Fruit fly (Drosophila melanogaster): ENCODE results near the gene Efr.

DNA sequence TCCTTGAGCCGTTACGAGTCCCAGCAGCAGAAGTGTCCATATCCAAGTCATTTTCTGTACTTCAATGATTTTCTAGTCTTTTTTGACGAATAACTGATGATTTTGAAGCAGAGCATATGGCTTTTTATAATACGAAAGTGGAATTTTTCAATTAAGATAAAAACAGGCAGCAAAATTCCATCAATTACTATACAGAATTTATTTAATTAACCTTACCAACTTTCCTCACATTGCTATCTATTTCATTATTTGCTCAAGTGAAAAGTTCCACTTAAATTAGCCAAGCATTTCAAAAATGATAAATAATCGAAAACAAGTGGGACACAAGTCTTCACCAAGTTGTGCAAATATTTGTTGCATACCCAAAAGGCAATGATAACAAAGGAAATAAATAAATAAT is 20.0 kb upstream of the Efr start, which contains the start of gene CG43090:
- TF ChIP-seq rn (GFP tag; IDR thresholded peaks at IDR 0.05) (no peak), Ets98B (GFP tag; IDR thresholded peaks at IDR 0.05) (no peak), CG8301 (tag; optimal IDR thresholded peaks at IDR 0.05) (no peak), CG13204 (GFP tag; optimal IDR thresholded peaks at IDR 0.05) (no peak), CG34367 (tag; optimal IDR thresholded peaks at IDR 0.05) (no peak), CG15710 (tag; optimal IDR thresholded peaks at IDR 0.05) (no peak), CG9948 (tag; optimal IDR thresholded peaks at IDR 0.05) (no peak)

Data from whole organism, pupa.